Fruit fly (Drosophila melanogaster): Measurements from ENCODE around the gene bip1.

The bip1 gene

DNA sequence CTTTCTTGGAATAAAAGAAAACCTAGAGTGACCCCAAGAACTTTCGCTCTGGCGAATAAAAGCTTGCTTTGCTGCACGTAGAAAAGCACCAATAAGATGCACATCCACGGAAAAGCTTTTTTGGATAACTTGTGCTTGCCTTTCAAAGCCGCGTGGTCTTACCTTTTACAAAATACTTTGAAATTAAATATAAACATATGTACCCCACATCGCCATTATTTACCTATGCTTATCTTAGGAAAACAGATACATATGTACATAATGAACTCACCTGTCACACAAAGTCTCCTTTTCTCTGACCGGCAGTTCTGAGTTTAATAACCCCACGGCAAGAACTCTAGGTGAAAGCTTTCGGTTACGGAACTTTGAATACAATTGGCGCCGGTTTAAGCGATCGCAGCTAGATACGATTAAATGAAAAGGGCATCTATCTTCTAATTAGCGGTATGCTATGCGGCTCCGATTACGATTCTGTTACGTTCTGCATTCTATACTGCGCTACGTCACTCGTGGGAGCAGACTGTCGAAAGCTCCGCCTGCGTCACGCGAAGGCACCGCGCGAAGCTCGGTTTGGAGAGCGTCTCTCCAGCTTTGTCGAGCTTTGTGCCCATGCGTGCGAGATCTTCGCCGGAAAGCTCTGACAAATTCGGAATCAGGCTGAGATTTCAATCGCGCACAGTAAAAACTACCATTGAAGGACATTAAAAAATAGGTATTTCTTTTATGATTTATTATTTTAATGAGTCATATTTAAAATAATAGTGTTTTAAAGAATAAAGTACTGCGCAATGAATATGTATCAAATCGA lies at the start of gene bip1:
bip1 (minus strand) TSS at position 524 of the 808 bp plus-strand sequence.
- TF ChIP-seq insv (optimal IDR thresholded peaks at IDR 0.05), result no peak
- TF ChIP-seq h (optimal IDR thresholded peaks at IDR 0.05), result no peak
- no peak for TF ChIP-seq Sin3A (optimal IDR thresholded peaks at IDR 0.05)
- TF ChIP-seq Myc (optimal IDR thresholded peaks at IDR 0.05), result no peak
- no peak for TF ChIP-seq psq (optimal IDR thresholded peaks at IDR 0.05)
- TF ChIP-seq ttk (optimal IDR thresholded peaks at IDR 0.05), result no peak

DNA sequence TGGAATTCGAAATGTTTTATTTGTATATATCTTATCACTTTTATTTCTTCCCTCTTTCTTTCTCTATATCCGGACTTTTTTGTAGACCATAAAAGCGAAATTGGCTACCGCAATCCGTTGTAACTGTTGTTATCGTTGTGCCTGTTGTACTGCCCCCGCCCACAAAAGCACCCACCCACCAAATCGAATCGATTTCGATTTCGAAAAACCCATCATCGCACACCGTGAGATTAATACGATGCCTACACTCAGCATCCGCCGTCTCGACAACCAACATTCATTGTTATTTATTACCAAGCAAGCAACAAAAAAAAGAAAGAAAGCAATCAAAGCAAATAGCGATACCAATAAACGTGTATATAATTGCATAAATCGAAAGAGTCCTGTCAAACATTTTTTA lies 49.7 kb upstream of the bip1 start:
- TF ChIP-seq insv (optimal IDR thresholded peaks at IDR 0.05), result no peak
- TF ChIP-seq Sin3A (optimal IDR thresholded peaks at IDR 0.05), result no peak
- TF ChIP-seq psq (optimal IDR thresholded peaks at IDR 0.05), result no peak
- no peak for TF ChIP-seq Myc (optimal IDR thresholded peaks at IDR 0.05)
- no peak for TF ChIP-seq ttk (optimal IDR thresholded peaks at IDR 0.05)
- TF ChIP-seq h (optimal IDR thresholded peaks at IDR 0.05), result no peak

DNA sequence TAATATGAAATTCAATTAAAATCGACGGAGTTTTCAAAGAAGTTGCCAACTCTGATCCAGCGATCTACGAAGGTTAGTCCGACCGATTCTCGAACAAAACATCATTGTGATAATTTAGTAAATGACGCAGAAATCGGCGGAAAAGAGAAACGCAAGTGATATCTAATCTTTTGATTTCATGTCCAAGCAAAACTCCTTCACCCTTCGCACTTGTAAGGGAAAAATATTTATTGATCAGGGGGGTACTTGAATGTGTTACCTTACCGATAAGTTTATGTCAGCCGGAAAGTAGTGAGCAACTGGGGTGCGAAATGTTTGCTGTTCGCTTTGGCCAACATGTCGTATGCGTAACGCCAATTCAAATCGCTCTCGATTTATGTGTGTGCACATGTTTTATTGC lies 38.6 kb upstream of the bip1 start:
- no peak for TF ChIP-seq h (optimal IDR thresholded peaks at IDR 0.05)
- no peak for TF ChIP-seq psq (optimal IDR thresholded peaks at IDR 0.05)
- TF ChIP-seq insv (optimal IDR thresholded peaks at IDR 0.05), result no peak
- no peak for TF ChIP-seq Myc (optimal IDR thresholded peaks at IDR 0.05)
- no peak for TF ChIP-seq Sin3A (optimal IDR thresholded peaks at IDR 0.05)
- TF ChIP-seq ttk (optimal IDR thresholded peaks at IDR 0.05), result no peak

DNA sequence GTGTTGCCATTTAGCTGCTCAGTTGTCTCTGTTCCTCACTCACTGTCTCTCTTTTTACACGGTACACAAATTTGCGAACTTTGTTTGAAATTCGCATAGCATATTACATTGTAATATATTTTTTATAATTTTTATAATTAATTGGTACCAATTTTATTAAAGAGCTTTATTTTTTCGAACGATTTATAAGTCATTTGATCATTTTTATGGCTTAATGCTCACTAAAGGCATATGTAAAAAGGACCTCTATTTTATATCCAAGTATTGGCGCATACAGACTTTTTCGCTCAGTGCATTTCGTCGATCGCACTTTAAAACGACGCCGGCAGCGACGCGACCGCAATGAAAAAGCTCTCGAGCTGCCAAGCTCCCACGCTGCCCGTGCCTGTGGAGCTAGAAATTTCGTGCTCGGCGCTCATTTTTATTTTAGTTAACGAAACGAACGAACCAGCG lies 37.6 kb upstream of the bip1 start:
- TF ChIP-seq Sin3A (optimal IDR thresholded peaks at IDR 0.05) (no peak), Myc (optimal IDR thresholded peaks at IDR 0.05) (no peak), psq (optimal IDR thresholded peaks at IDR 0.05) (no peak), insv (optimal IDR thresholded peaks at IDR 0.05) (no peak), h (optimal IDR thresholded peaks at IDR 0.05) (no peak), ttk (optimal IDR thresholded peaks at IDR 0.05) (no peak)

DNA sequence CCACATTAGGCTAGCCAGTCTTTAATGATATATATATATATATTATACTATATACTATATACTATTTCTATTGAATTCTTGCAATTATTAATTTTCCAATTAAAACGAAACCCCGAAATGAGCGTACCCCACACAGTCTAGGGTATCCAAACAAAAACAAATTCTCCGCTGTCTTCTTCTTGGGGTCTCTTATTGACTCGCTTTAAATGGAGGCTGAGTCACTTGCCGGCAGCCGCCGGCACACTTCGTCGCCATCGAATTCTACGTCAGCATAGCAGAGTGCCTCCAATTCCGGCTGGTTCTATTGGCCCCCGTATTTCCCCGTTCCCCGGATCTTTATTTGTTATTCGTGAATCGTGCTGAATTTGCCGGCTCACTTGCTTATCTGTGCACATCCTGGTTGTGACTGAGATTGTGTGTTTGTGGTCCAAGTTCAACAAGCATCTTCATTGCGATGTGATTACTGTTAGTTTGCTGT lies 36.2 kb upstream of the bip1 start:
- TF ChIP-seq psq (optimal IDR thresholded peaks at IDR 0.05) (no peak), insv (optimal IDR thresholded peaks at IDR 0.05) (no peak), h (optimal IDR thresholded peaks at IDR 0.05) (no peak), Sin3A (optimal IDR thresholded peaks at IDR 0.05) (no peak), Myc (optimal IDR thresholded peaks at IDR 0.05) (no peak), ttk (optimal IDR thresholded peaks at IDR 0.05) (no peak)

DNA sequence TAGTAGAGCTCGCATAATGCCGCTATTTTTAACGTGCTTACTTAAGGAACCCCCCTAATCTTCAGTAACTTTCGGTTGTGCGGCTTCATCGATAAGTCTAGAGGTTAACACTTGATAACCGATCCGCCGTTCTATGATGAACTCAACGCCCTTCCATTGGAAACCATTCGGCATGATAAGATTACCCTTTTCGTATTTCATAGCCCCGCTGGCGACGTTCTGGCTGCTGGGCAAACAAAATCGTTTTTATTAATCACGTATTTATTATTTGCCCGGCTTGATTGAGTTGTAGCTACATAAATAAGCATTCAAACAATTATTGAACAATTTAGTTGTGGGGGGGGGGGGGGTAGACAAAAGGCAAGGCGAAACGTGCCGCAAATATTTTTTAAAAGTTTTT lies 35.0 kb upstream of the bip1 start:
- TF ChIP-seq insv (optimal IDR thresholded peaks at IDR 0.05), result no peak
- TF ChIP-seq psq (optimal IDR thresholded peaks at IDR 0.05), result no peak
- no peak for TF ChIP-seq ttk (optimal IDR thresholded peaks at IDR 0.05)
- TF ChIP-seq Sin3A (optimal IDR thresholded peaks at IDR 0.05), result no peak
- no peak for TF ChIP-seq Myc (optimal IDR thresholded peaks at IDR 0.05)
- TF ChIP-seq h (optimal IDR thresholded peaks at IDR 0.05), result no peak

DNA sequence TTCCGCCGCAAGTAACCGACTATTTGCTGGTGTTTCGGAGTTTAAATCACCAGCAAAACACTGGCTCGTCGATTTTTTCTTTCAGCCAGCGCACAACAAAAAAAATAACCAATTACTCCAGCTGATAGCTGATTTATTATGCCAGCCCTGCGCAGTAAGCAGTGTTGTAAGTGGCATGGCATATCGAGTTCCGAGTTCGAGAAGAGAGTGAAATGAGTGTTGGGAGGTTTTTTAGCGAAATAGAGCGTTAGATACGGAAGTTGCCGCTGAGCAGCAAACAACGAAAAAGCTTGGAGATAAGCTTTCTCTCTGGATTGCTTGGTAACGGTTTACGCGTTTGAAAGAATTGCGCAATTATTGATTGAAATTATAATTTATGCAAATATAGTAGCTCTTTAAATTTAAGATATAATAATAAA lies 33.1 kb upstream of the bip1 start, which contains the start of gene CG7565:
CG7565 (minus strand) TSS at position 137 of the 419 bp plus-strand sequence.
- TF ChIP-seq psq (optimal IDR thresholded peaks at IDR 0.05) (no peak), ttk (optimal IDR thresholded peaks at IDR 0.05) (no peak), Myc (optimal IDR thresholded peaks at IDR 0.05) (no peak), insv (optimal IDR thresholded peaks at IDR 0.05) (no peak), Sin3A (optimal IDR thresholded peaks at IDR 0.05) (no peak), h (optimal IDR thresholded peaks at IDR 0.05) (no peak)

DNA sequence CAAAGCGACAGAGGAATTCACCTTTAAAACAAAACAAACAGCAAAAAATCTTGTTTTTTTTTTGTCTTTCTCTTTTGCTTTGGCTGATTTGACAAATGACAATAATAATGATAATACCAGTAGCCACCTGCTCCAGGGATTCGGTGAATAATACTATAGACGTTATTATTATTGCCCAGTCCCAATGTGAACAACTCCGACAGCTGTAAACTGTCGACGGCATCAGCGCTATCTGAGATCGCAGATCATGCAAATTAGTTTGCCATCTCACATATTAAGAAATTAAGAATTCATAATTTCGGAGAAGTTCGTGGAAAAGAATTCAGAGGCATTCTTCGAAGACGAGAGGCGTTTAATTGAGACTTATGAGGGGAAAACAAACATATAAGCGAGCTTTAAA lies 27.7 kb upstream of the bip1 start:
- TF ChIP-seq Sin3A (optimal IDR thresholded peaks at IDR 0.05), result no peak

DNA sequence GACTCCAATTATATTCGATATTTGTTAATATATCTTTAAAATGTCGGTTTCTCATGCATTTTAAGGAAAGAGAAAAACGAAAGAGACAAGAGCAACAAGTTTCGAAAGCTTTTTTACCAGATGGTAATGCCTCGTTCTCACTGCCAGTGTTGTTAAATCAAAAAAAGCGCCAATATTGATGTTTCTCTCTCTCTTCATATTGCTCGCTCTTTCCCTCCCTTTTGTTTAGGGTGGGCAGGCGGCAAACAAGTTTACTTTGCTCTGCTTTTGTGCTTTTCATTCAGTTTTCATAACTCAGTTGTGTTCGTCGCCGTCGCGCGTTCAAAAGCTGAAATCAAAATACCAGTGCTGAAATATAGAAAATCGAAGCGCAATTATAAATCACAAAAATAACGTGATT lies 23.3 kb upstream of the bip1 start:
- TF ChIP-seq Myc (optimal IDR thresholded peaks at IDR 0.05) (no peak), Sin3A (optimal IDR thresholded peaks at IDR 0.05) (no peak)

DNA sequence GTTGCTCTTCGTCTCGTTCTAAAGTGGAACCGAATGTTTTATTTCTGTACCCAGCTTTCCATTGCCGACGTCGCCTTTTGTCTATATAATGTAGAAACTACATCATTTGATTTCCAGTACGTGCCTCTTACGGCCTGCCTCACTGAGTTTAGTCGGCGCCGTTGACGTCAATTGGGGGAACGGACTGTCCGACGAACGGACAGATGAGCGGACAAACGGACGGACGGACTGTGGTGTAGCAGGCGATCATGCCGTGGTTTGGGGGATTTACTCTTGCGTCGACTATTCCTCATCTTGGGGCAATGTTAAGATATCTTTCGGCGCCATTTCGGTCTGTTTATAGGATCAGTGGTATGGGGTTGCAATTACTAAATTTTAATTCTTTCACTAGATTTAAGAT lies 22.3 kb upstream of the bip1 start:
- no peak for TF ChIP-seq psq (optimal IDR thresholded peaks at IDR 0.05)
- TF ChIP-seq ttk (optimal IDR thresholded peaks at IDR 0.05), result no peak
- TF ChIP-seq h (optimal IDR thresholded peaks at IDR 0.05), result no peak
- TF ChIP-seq Sin3A (optimal IDR thresholded peaks at IDR 0.05), result no peak
- no peak for TF ChIP-seq Myc (optimal IDR thresholded peaks at IDR 0.05)
- TF ChIP-seq insv (optimal IDR thresholded peaks at IDR 0.05), result no peak

DNA sequence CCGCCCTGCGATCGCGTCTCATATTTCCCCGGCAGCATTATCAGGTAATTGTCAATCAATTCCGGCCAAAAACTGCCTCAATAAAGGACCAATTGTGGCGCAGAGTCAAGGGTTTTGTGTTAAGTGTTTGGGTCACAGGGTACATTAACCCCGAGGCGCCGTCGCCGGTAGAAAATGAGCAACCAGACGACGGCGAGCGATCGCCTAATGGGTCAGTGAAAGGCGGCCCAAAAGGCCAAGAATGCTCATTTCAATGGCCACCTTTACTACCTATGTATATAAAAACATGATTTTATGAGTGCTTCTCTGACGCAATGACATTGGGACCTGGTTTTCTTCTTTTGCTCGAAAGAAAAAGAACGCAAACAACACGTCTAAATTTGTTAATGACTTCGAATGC lies 21.1 kb upstream of the bip1 start:
- TF ChIP-seq insv (optimal IDR thresholded peaks at IDR 0.05), result no peak
- TF ChIP-seq ttk (optimal IDR thresholded peaks at IDR 0.05), result no peak
- no peak for TF ChIP-seq psq (optimal IDR thresholded peaks at IDR 0.05)
- no peak for TF ChIP-seq h (optimal IDR thresholded peaks at IDR 0.05)
- no peak for TF ChIP-seq Myc (optimal IDR thresholded peaks at IDR 0.05)
- TF ChIP-seq Sin3A (optimal IDR thresholded peaks at IDR 0.05), result no peak

DNA sequence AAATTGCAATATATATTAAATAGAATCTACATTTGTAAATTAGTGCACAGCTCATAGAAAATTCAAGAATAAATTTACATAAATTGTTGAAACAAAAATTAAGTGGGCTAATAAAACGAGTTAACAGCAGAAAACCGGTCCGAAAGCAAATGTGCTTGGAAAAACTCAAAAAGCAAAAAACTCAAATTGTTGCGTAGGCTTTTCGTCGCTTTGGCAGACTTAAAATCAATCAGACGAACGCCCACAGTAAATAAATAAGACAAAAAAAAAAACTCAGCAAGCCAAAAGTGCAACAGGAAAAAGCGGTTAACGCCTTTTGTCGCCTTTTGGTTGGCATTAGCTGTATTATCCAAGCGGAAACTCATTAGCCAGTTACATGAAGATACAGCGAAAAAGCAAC lies 19.4 kb upstream of the bip1 start:
- TF ChIP-seq Sin3A (optimal IDR thresholded peaks at IDR 0.05) (no peak), insv (optimal IDR thresholded peaks at IDR 0.05) (no peak), Myc (optimal IDR thresholded peaks at IDR 0.05) (no peak), psq (optimal IDR thresholded peaks at IDR 0.05) (no peak), h (optimal IDR thresholded peaks at IDR 0.05) (no peak), ttk (optimal IDR thresholded peaks at IDR 0.05) (no peak)

DNA sequence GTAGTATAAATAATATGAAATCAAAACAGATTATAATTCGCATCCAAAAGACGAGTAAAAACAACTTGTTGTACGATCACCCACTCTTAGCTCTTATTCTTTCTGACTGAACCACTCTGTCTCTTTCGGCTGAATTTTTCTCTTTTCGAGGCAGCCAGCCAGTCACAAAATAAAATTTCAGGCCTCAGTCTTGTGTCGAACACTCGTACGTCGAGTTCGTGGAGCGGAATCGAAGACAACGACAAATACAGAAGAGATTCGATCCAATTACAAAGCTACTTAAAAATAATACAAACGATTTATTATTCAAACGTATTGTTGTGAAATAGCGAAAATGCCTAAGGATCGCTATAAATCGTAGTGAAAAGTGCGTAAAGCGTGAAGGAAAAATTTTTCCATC lies 18.7 kb upstream of the bip1 start:
- TF ChIP-seq ttk (optimal IDR thresholded peaks at IDR 0.05), result no peak
- TF ChIP-seq Myc (optimal IDR thresholded peaks at IDR 0.05), result no peak
- TF ChIP-seq h (optimal IDR thresholded peaks at IDR 0.05), result no peak
- no peak for TF ChIP-seq psq (optimal IDR thresholded peaks at IDR 0.05)
